Fruit fly (Drosophila melanogaster) whole organism, embryonic: ENCODE data around the gene CG44362.

Experiments used
- CG10267 ChIP-seq: fragments of 200-800 bp; sonication (Bioruptor generic); optimal IDR thresholded peaks from 2 replicates; lab custom pipeline; 2018; ENCODE audit warnings: missing biosample characterization, mild to moderate bottlenecking, missing genetic modification characterization, moderate library complexity
- CG10462 ChIP-seq: fragments of 200-800 bp; sonication (Bioruptor generic); optimal IDR thresholded peaks from 2 replicates; lab custom pipeline; 2016; ENCODE audit warnings: missing biosample characterization, missing genetic modification characterization
- CG30020 ChIP-seq: fragments of 200-800 bp; optimal IDR thresholded peaks from 2 replicates; lab custom pipeline; 2019; ENCODE audit warnings: missing biosample characterization, mild to moderate bottlenecking, missing genetic modification characterization, moderate library complexity
- CG6689 ChIP-seq: fragments of 200-800 bp; sonication (Bioruptor generic); IDR thresholded peaks from 2 replicates; pipeline ENCODE4 v1.3.6; 2022; ENCODE audit warnings: missing biosample characterization, missing genetic modification characterization
- abd-A ChIP-seq: fragments of 200-800 bp; sonication (Bioruptor generic); optimal IDR thresholded peaks from 3 replicates; lab custom pipeline; 2019; ENCODE audit warnings: missing biosample characterization, mild to moderate bottlenecking, missing genetic modification characterization, moderate library complexity
- yki ChIP-seq: fragments of >200 bp; optimal IDR thresholded peaks from 3 replicates; lab custom pipeline; 2018

DNA sequence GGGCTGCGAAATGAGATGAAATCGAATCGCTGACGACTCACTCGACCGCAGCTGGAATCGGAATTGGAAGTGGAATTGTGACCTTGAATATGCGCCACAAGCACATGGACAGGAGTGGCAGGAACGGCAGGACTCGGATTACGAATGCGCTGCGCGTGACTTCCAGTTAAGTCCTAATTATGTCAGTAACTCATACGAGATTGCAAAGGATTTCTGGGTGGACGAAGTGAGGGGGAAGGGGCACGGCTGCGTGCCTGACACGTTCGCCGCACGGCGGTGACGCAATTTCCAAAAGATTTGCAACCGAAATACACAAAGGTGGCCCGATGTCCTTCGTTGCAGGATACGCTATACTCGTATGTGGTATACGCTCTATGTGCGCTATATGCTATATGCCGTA lies 24.6 kb downstream of the CG44362 start:
- TF ChIP-seq yki (lab: Kevin White, UChicago) (no peak), CG30020 (tag; lab: Kevin White, UChicago) (no peak), CG6689 (no peak), abd-A (tag; lab: Kevin White, UChicago) (peak; percentile 50), CG10462 (no peak), CG10267 (tag; lab: Kevin White, UChicago) (no peak)
